Worm (Caenorhabditis elegans) whole organism, L4 larva: ENCODE data around the gene cht-4.
A peak's percentile ranks its signal among the peaks of the same experiment; 100 is the strongest.

Experiments
- F10B5.3 ChIP-seq: sonication (generic microtip); optimal IDR thresholded peaks from 2 replicates; lab custom pipeline; 2016; ENCODE audit warnings: mild to moderate bottlenecking, missing genetic modification characterization, missing compliant biosample characterization
- F26F4.8 ChIP-seq: fragments of 200-800 bp; sonication (Bioruptor generic); conservative IDR thresholded peaks from 2 replicates; pipeline ENCODE4 v1.3.6; 2022; ENCODE audit warnings: missing genetic modification characterization, missing compliant biosample characterization
- F49E8.2 ChIP-seq: sonication (generic microtip); optimal IDR thresholded peaks from 2 replicates; lab custom pipeline; 2016; ENCODE audit warnings: missing compliant biosample characterization, mild to moderate bottlenecking, missing genetic modification characterization, borderline replicate concordance
- R02D3.7 ChIP-seq: fragments of 150-350 bp; sonication (generic microtip); optimal IDR thresholded peaks from 3 replicates; lab custom pipeline; 2014; ENCODE audit warnings: missing biosample characterization, missing genetic modification characterization
- T20F7.1 ChIP-seq: fragments of 200-800 bp; sonication (Bioruptor generic); optimal IDR thresholded peaks from 2 replicates; lab custom pipeline; 2018; ENCODE audit warnings: mild to moderate bottlenecking, missing genetic modification characterization, missing compliant biosample characterization
- T26A8.4 ChIP-seq: fragments of 200-800 bp; sonication (Bioruptor generic); IDR thresholded peaks from 2 replicates; pipeline ENCODE4 v1.3.6; 2022; ENCODE audit warnings: missing genetic modification characterization, missing compliant biosample characterization
- Y5F2A.4 ChIP-seq: fragments of 200-800 bp; sonication (Bioruptor generic); optimal IDR thresholded peaks from 2 replicates; lab custom pipeline; 2018; ENCODE audit warnings: mild to moderate bottlenecking, missing genetic modification characterization, missing compliant biosample characterization
- ZK337.2 ChIP-seq: fragments of 200-800 bp; sonication (Bioruptor generic); IDR thresholded peaks from 2 replicates; pipeline ENCODE4 v1.3.6; 2022; ENCODE audit warnings: missing genetic modification reagents, missing genetic modification characterization, missing compliant biosample characterization
- aha-1 ChIP-seq: fragments of 150-350 bp; peaks from one replicate; lab custom pipeline; 2014; ENCODE audit warnings: missing biosample characterization, missing genetic modification characterization
- ama-1 ChIP-seq: fragments of 150-350 bp; optimal IDR thresholded peaks from 2 replicates; lab custom pipeline; 2014; ENCODE audit warnings: inconsistent platforms, mixed read lengths
- ceh-20 ChIP-seq: fragments of 200-800 bp; sonication (Bioruptor generic); IDR thresholded peaks from 2 replicates; pipeline ENCODE4 v1.3.6; 2022; ENCODE audit warnings: missing genetic modification reagents, missing genetic modification characterization, missing compliant biosample characterization
- ceh-62 ChIP-seq: sonication (generic microtip); optimal IDR thresholded peaks from 2 replicates; lab custom pipeline; 2017; ENCODE audit warnings: missing biosample characterization, missing genetic modification characterization
- ceh-82 ChIP-seq: sonication (generic microtip); optimal IDR thresholded peaks from 2 replicates; lab custom pipeline; 2017; ENCODE audit warnings: missing biosample characterization, missing genetic modification characterization
- ctbp-1 ChIP-seq: fragments of 200-800 bp; sonication (Bioruptor generic); IDR thresholded peaks from 2 replicates; pipeline ENCODE4 v1.3.6; 2022; ENCODE audit warnings: missing genetic modification reagents, missing genetic modification characterization, missing compliant biosample characterization
- daf-12 ChIP-seq: fragments of 150-350 bp; optimal IDR thresholded peaks from 2 replicates; lab custom pipeline; 2014; ENCODE audit warnings: missing biosample characterization, missing genetic modification reagents, missing genetic modification characterization
- dmd-6 ChIP-seq: fragments of 200-800 bp; sonication (Bioruptor generic); IDR thresholded peaks from 2 replicates; pipeline ENCODE4 v1.3.6; 2022; ENCODE audit warnings: missing genetic modification reagents, missing genetic modification characterization, missing compliant biosample characterization
- dpl-1 ChIP-seq: fragments of 150-350 bp; optimal IDR thresholded peaks from 2 replicates; lab custom pipeline; 2014; ENCODE audit warnings: missing biosample characterization, missing genetic modification reagents, missing genetic modification characterization
- dve-1 ChIP-seq: sonication (generic microtip); optimal IDR thresholded peaks from 2 replicates; lab custom pipeline; 2017; ENCODE audit warnings: antibody characterized with exemption, mild to moderate bottlenecking, missing genetic modification characterization, missing compliant biosample characterization; ENCODE audit not compliant: insufficient read depth
- egl-43 ChIP-seq: fragments of 200-800 bp; sonication (Bioruptor generic); IDR thresholded peaks from 2 replicates; pipeline ENCODE4 v1.3.6; 2022; ENCODE audit warnings: missing genetic modification reagents, missing genetic modification characterization, missing compliant biosample characterization
- hif-1 ChIP-seq, 2 experiments: sonication (generic microtip); optimal IDR thresholded peaks; 2 replicates each; lab custom pipeline; 2016 to 2017; ENCODE audit warnings: missing compliant biosample characterization in 2 of 2, missing genetic modification characterization in 2 of 2, missing genetic modification reagents in 2 of 2, missing genotype in 2 of 2, mild to moderate bottlenecking in 1 of 2
- hlh-11 ChIP-seq: fragments of 200-800 bp; sonication (Bioruptor generic); optimal IDR thresholded peaks from 2 replicates; lab custom pipeline; 2018; ENCODE audit warnings: mild to moderate bottlenecking, missing genetic modification characterization, missing compliant biosample characterization
- hlh-30 ChIP-seq: sonication (generic microtip); optimal IDR thresholded peaks from 2 replicates; lab custom pipeline; 2017; ENCODE audit warnings: antibody characterized with exemption, mild to moderate bottlenecking, missing genetic modification characterization, missing compliant biosample characterization; ENCODE audit not compliant: insufficient read depth
- jun-1 ChIP-seq: fragments of 150-350 bp; optimal IDR thresholded peaks from 2 replicates; lab custom pipeline; 2014; ENCODE audit warnings: missing biosample characterization, missing genetic modification reagents, missing genetic modification characterization
- lin-1 ChIP-seq: fragments of 200-800 bp; sonication (Bioruptor generic); IDR thresholded peaks from 2 replicates; pipeline ENCODE4 v1.3.6; 2022; ENCODE audit warnings: missing genetic modification reagents, missing genetic modification characterization, missing compliant biosample characterization
- lin-13 ChIP-seq: fragments of 150-350 bp; optimal IDR thresholded peaks from 2 replicates; lab custom pipeline; 2014; ENCODE audit warnings: missing biosample characterization, missing genetic modification reagents, missing genetic modification characterization
- lin-38 ChIP-seq: fragments of 200-800 bp; sonication (Bioruptor generic); IDR thresholded peaks from 2 replicates; pipeline ENCODE4 v1.3.6; 2022; ENCODE audit warnings: missing genetic modification reagents, missing genetic modification characterization, missing compliant biosample characterization
- lir-3 ChIP-seq: sonication (generic microtip); optimal IDR thresholded peaks from 2 replicates; lab custom pipeline; 2016; ENCODE audit warnings: mild to moderate bottlenecking, missing genetic modification characterization, missing compliant biosample characterization
- madf-5 ChIP-seq, 2 experiments: fragments of 200-800 bp; sonication (Bioruptor generic); IDR thresholded peaks; 2 replicates each; pipeline ENCODE4 v1.3.6; 2022; ENCODE audit warnings: missing compliant biosample characterization in 2 of 2, missing genetic modification characterization in 2 of 2
- mdl-1 ChIP-seq, 2 experiments: fragments of 150-350 bp in 1 of 2; sonication (generic microtip) in 1 of 2; optimal IDR thresholded peaks; 2 replicates each; lab custom pipeline; 2014 to 2017; ENCODE audit warnings: missing biosample characterization in 2 of 2, missing genetic modification characterization in 2 of 2
- mes-2 ChIP-seq: sonication (generic microtip); optimal IDR thresholded peaks from 2 replicates; lab custom pipeline; 2016; ENCODE audit warnings: missing genotype, mild to moderate bottlenecking, missing genetic modification characterization, missing compliant biosample characterization; ENCODE audit not compliant: poor library complexity, severe bottlenecking
- mxl-3 ChIP-seq: fragments of 200-800 bp; sonication (Bioruptor generic); optimal IDR thresholded peaks from 2 replicates; lab custom pipeline; 2018; ENCODE audit warnings: mild to moderate bottlenecking, missing genetic modification characterization, missing compliant biosample characterization
- nhr-10 ChIP-seq: fragments of 150-350 bp; optimal IDR thresholded peaks from 2 replicates; lab custom pipeline; 2014; ENCODE audit warnings: missing biosample characterization, missing genetic modification characterization
- nhr-11 ChIP-seq: fragments of 150-350 bp; optimal IDR thresholded peaks from 2 replicates; lab custom pipeline; 2014; ENCODE audit warnings: missing biosample characterization, missing genetic modification characterization
- nhr-25 ChIP-seq: sonication (generic microtip); optimal IDR thresholded peaks from 2 replicates; lab custom pipeline; 2017; ENCODE audit warnings: missing genetic modification characterization, mild to moderate bottlenecking, missing compliant biosample characterization, antibody characterized with exemption, moderate library complexity, borderline replicate concordance; ENCODE audit not compliant: insufficient read depth
- nhr-28 ChIP-seq: fragments of 150-350 bp; optimal IDR thresholded peaks from 2 replicates; lab custom pipeline; 2014; ENCODE audit warnings: missing biosample characterization, missing genetic modification characterization
- nhr-41 ChIP-seq: fragments of 200-800 bp; sonication (Bioruptor generic); IDR thresholded peaks from 2 replicates; pipeline ENCODE4 v1.3.6; 2022; ENCODE audit warnings: missing genetic modification reagents, missing genetic modification characterization, missing compliant biosample characterization
- nhr-42 ChIP-seq: fragments of 200-800 bp; sonication (Bioruptor generic); IDR thresholded peaks from 2 replicates; pipeline ENCODE4 v1.3.6; 2022; ENCODE audit warnings: missing genetic modification characterization, missing compliant biosample characterization
- nhr-48 ChIP-seq: sonication (generic microtip); optimal IDR thresholded peaks from 2 replicates; lab custom pipeline; 2016; ENCODE audit warnings: mild to moderate bottlenecking, missing genetic modification characterization, missing compliant biosample characterization
- nhr-6 ChIP-seq: fragments of 150-350 bp; optimal IDR thresholded peaks from 2 replicates; lab custom pipeline; 2014; ENCODE audit warnings: missing biosample characterization, missing genetic modification characterization
- nhr-76 ChIP-seq: fragments of 150-350 bp; optimal IDR thresholded peaks from 2 replicates; lab custom pipeline; 2014; ENCODE audit warnings: missing biosample characterization, missing genetic modification characterization
- php-3 ChIP-seq: fragments of 200-800 bp; sonication (Bioruptor generic); IDR thresholded peaks from 2 replicates; pipeline ENCODE4 v1.3.6; 2022; ENCODE audit warnings: missing genetic modification reagents, missing genetic modification characterization, missing compliant biosample characterization
- pqm-1 ChIP-seq: sonication (generic microtip); optimal IDR thresholded peaks from 2 replicates; lab custom pipeline; 2017; ENCODE audit warnings: missing biosample characterization, missing genetic modification characterization
- rbr-2 ChIP-seq: sonication (generic microtip); optimal IDR thresholded peaks from 2 replicates; lab custom pipeline; 2016; ENCODE audit warnings: missing genotype, missing genetic modification characterization, missing compliant biosample characterization
- saeg-2 ChIP-seq: fragments of 200-800 bp; sonication (Bioruptor generic); IDR thresholded peaks from 2 replicates; pipeline ENCODE4 v1.3.6; 2022; ENCODE audit warnings: missing genetic modification reagents, missing genetic modification characterization, missing compliant biosample characterization
- sdz-12 ChIP-seq: fragments of 200-800 bp; sonication (Bioruptor generic); optimal IDR thresholded peaks from 2 replicates; lab custom pipeline; 2018; ENCODE audit warnings: mild to moderate bottlenecking, missing genetic modification characterization, missing compliant biosample characterization
- set-16 ChIP-seq: fragments of 200-800 bp; sonication (Bioruptor generic); IDR thresholded peaks from 2 replicates; pipeline ENCODE4 v1.3.6; 2022; ENCODE audit warnings: missing genetic modification reagents, missing genetic modification characterization, missing compliant biosample characterization
- tra-1 ChIP-seq: fragments of 200-800 bp; sonication (Bioruptor generic); IDR thresholded peaks from 2 replicates; pipeline ENCODE4 v1.3.6; 2022; ENCODE audit warnings: missing genetic modification reagents, missing genetic modification characterization, missing compliant biosample characterization
- unc-39 ChIP-seq: sonication (generic microtip); optimal IDR thresholded peaks from 2 replicates; lab custom pipeline; 2017; ENCODE audit warnings: missing biosample characterization, missing genetic modification characterization
- unc-62 ChIP-seq, 3 experiments: fragments of 150-350 bp in 1 of 3; sonication (generic microtip); optimal IDR thresholded peaks in 2 of 3; peaks in 1 of 3; 1 replicate in 1 of 3; 2 replicates in 2 of 3; lab custom pipeline; 2014 to 2017; ENCODE audit warnings: missing biosample characterization in 3 of 3, missing genetic modification characterization in 3 of 3, missing genetic modification reagents in 3 of 3, missing genotype in 1 of 3
- zip-2 ChIP-seq: fragments of 150-350 bp; optimal IDR thresholded peaks from 2 replicates; lab custom pipeline; 2014; ENCODE audit warnings: missing biosample characterization, missing genetic modification characterization
- ztf-7 ChIP-seq: fragments of 150-350 bp; optimal IDR thresholded peaks from 2 replicates; lab custom pipeline; 2014; ENCODE audit warnings: missing biosample characterization, missing genetic modification characterization

Gene cht-4

DNA sequence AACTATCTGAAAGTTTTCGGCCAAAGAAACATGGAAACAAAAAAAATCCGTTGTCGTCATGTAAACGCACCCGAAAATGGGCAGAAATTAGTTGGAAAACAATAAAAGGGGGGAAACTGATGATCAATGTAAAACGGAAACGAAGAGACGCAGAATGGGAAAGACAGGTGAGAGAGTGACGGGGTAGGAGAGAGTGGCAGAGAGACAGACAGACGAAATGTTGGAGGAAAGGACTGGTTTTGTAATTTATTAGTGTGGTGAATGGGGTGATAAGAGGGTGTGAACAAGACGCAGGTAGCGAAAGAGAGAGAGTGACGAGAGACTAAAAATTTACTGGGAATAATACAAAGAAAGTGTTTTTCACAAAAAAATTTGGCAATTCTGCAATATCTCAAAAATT lies 23.7 kb upstream of the cht-4 start:
- TF ChIP-seq nhr-11 (tag; lab: Kevin White, UChicago) (peak; percentile 53), ceh-62 (tag; lab: Kevin White, UChicago) (no peak), hlh-30 (tag; lab: Kevin White, UChicago) (peak; percentile 84), T20F7.1 (GFP tag; lab: Kevin White, UChicago) (no peak), mxl-3 (GFP tag; lab: Kevin White, UChicago) (peak; percentile 73), lir-3 (no peak), lin-38 (GFP tag; lab: Robert Waterston, UW) (no peak), nhr-25 (tag; lab: Kevin White, UChicago) (no peak), unc-39 (tag; lab: Kevin White, UChicago) (no peak), ztf-7 (no peak), php-3 (peak; percentile 99), hlh-11 (tag; lab: Kevin White, UChicago) (peak; percentile 95), F10B5.3 (no peak), Y5F2A.4 (GFP tag; lab: Kevin White, UChicago) (no peak), tra-1 (GFP tag; lab: Robert Waterston, UW) (peak; percentile 87), lin-13 (GFP tag; lab: Kevin White, UChicago) (peak; percentile 68), T26A8.4 (0 out of 2 replicates have a peak, but pooled peaks have one; percentile 16), pqm-1 (peak; percentile 83), F49E8.2 (tag; lab: Kevin White, UChicago) (no peak), ctbp-1 (GFP tag; lab: Robert Waterston, UW) (peak; percentile 33; the same call in 1 of the 2 replicates), madf-5 (GFP tag; IDR thresholded peaks at IDR 0.05; lab: Robert Waterston, UW) (no peak), lin-1 (GFP tag; lab: Robert Waterston, UW) (peak; percentile 98), nhr-28 (tag; lab: Kevin White, UChicago) (peak; percentile 93), dmd-6 (GFP tag; lab: Robert Waterston, UW) (peak; percentile 94), nhr-10 (tag; lab: Kevin White, UChicago) (peak; percentile 4), hif-1 (tag; optimal IDR thresholded peaks at IDR 0.05; lab: Kevin White, UChicago) (no peak), dve-1 (tag; lab: Kevin White, UChicago) (peak; percentile 90), mes-2 (tag; lab: Kevin White, UChicago) (peak; percentile 62), unc-62 (GFP tag; optimal IDR thresholded peaks at IDR 0.05 in 1 of 2; lab: Kevin White, UChicago) (peak in 1 of 2 experiments; percentile 91), unc-62 (tag; optimal IDR thresholded peaks at IDR 0.05; lab: Kevin White, UChicago) (no peak), dpl-1 (GFP tag; lab: Kevin White, UChicago) (peak; percentile 38), zip-2 (tag; lab: Kevin White, UChicago) (no peak), ama-1 (no peak), jun-1 (tag; lab: Kevin White, UChicago) (peak; percentile 40), nhr-6 (tag; lab: Kevin White, UChicago) (peak; percentile 68), F26F4.8 (GFP tag; lab: Robert Waterston, UW) (no peak), daf-12 (tag; lab: Kevin White, UChicago) (no peak), nhr-42 (0 out of 2 replicates have a peak, but pooled peaks have one; percentile 54), egl-43 (GFP tag; lab: Robert Waterston, UW) (no peak), sdz-12 (GFP tag; lab: Kevin White, UChicago) (no peak), nhr-41 (GFP tag; lab: Robert Waterston, UW) (no peak), ZK337.2 (no peak), R02D3.7 (tag; lab: Kevin White, UChicago) (no peak), nhr-76 (tag; lab: Kevin White, UChicago) (no peak), nhr-48 (peak; percentile 68), ceh-82 (tag; lab: Kevin White, UChicago) (no peak), mdl-1 (tag; optimal IDR thresholded peaks at IDR 0.05; lab: Kevin White, UChicago) (peak in 1 of 2 experiments; percentile 80), set-16 (GFP tag; lab: Robert Waterston, UW) (0 out of 2 replicates have a peak, but pooled peaks have one; percentile 21), rbr-2 (tag; lab: Kevin White, UChicago) (peak; percentile 63), aha-1 (peak; percentile 11), saeg-2 (GFP tag; lab: Robert Waterston, UW) (peak; percentile 34; the same call in 1 of the 2 replicates), ceh-20 (peak; percentile 97)
